Worm (Caenorhabditis elegans): ENCODE measurements around the gene par-3.

Gene par-3

ce11 chrIII:5663933-5664332 is at the start of gene par-3:
par-3 (plus strand) TSS chrIII:5664233.
- no peak for TF ChIP-seq sem-2 (GFP tag; optimal IDR thresholded peaks at IDR 0.05)

ce11 chrIII:5614648-5615047 is 49.4 kb upstream of the par-3 start, which contains the start of gene basl-1:
basl-1 (plus strand) TSS chrIII:5614948.
- TF ChIP-seq mls-2 (tag; optimal IDR thresholded peaks at IDR 0.05) (no peak), elt-1 (tag; optimal IDR thresholded peaks at IDR 0.05; ENCODE audit: borderline replicate concordance, insufficient read depth) (no peak), sem-2 (GFP tag; optimal IDR thresholded peaks at IDR 0.05) (no peak), nhr-28 (tag; optimal IDR thresholded peaks at IDR 0.05) (no peak), elt-3 (tag; optimal IDR thresholded peaks at IDR 0.05) (no peak), nhr-12 (tag; optimal IDR thresholded peaks at IDR 0.05) (no peak), ham-2 (GFP tag; optimal IDR thresholded peaks at IDR 0.05) (no peak)

- TF ChIP-seq nhr-76 (tag; optimal IDR thresholded peaks at IDR 0.05): no peak
- TF ChIP-seq nhr-2 (tag; optimal IDR thresholded peaks at IDR 0.05): no peak
- no peak for TF ChIP-seq nhr-237 (tag; optimal IDR thresholded peaks at IDR 0.05)
- no peak for TF ChIP-seq unc-120 (tag; optimal IDR thresholded peaks at IDR 0.05; ENCODE audit: poor library complexity, severe bottlenecking)
- TF ChIP-seq zip-8 (tag; optimal IDR thresholded peaks at IDR 0.05): no peak
- TF ChIP-seq cnd-1 (tag; optimal IDR thresholded peaks at IDR 0.05): no peak
- TF ChIP-seq drap-1 (GFP tag; optimal IDR thresholded peaks at IDR 0.05): no peak
- TF ChIP-seq ceh-39 (tag; optimal IDR thresholded peaks at IDR 0.05): no peak
- TF ChIP-seq mls-2 (tag; optimal IDR thresholded peaks at IDR 0.05): no peak
- TF ChIP-seq lin-13 (tag; optimal IDR thresholded peaks at IDR 0.05): no peak
- no peak for TF ChIP-seq ztf-11 (tag; optimal IDR thresholded peaks at IDR 0.05)
- no peak for TF ChIP-seq ceh-43 (GFP tag; optimal IDR thresholded peaks at IDR 0.05)
- no peak for TF ChIP-seq ceh-83 (GFP tag; optimal IDR thresholded peaks at IDR 0.05)
- no peak for TF ChIP-seq mab-5 (tag; optimal IDR thresholded peaks at IDR 0.05)
- no peak for TF ChIP-seq nhr-28 (tag; optimal IDR thresholded peaks at IDR 0.05)
- TF ChIP-seq lsy-2 (tag; optimal IDR thresholded peaks at IDR 0.05): no peak
- no peak for TF ChIP-seq elt-3 (tag; optimal IDR thresholded peaks at IDR 0.05)
These were observed 48.4 kb upstream of the par-3 start for ce11 chrIII:5615675-5616074.

- TF ChIP-seq tbx-8 (GFP tag; optimal IDR thresholded peaks at IDR 0.05) (no peak), sptf-1 (tag; optimal IDR thresholded peaks at IDR 0.05) (no peak), elt-3 (tag; optimal IDR thresholded peaks at IDR 0.05) (no peak), hlh-1 (tag; optimal IDR thresholded peaks at IDR 0.05) (no peak), ham-2 (GFP tag; optimal IDR thresholded peaks at IDR 0.05) (no peak), mls-2 (tag; optimal IDR thresholded peaks at IDR 0.05) (no peak), ceh-83 (GFP tag; optimal IDR thresholded peaks at IDR 0.05) (no peak), elt-1 (tag; optimal IDR thresholded peaks at IDR 0.05; ENCODE audit: borderline replicate concordance, insufficient read depth) (no peak), unc-120 (tag; optimal IDR thresholded peaks at IDR 0.05; ENCODE audit: poor library complexity, severe bottlenecking) (no peak), blmp-1 (tag; optimal IDR thresholded peaks at IDR 0.05) (no peak), ceh-39 (tag; optimal IDR thresholded peaks at IDR 0.05) (no peak), ceh-43 (GFP tag; optimal IDR thresholded peaks at IDR 0.05) (no peak), drap-1 (GFP tag; optimal IDR thresholded peaks at IDR 0.05) (no peak), nhr-76 (tag; optimal IDR thresholded peaks at IDR 0.05) (no peak)
These were observed 43.8 kb upstream of the par-3 start for ce11 chrIII:5620186-5620585.

- no peak for TF ChIP-seq zip-8 (tag; optimal IDR thresholded peaks at IDR 0.05)
- peak; percentile 61 for TF ChIP-seq unc-62 (GFP tag; optimal IDR thresholded peaks at IDR 0.05)
- TF ChIP-seq unc-39 (tag; optimal IDR thresholded peaks at IDR 0.05): no peak
- peak; percentile 64 for TF ChIP-seq lsy-2 (tag; optimal IDR thresholded peaks at IDR 0.05)
- TF ChIP-seq tbx-8 (GFP tag; optimal IDR thresholded peaks at IDR 0.05): no peak
- TF ChIP-seq blmp-1 (tag; optimal IDR thresholded peaks at IDR 0.05): peak; percentile 21
- peak; percentile 71 for TF ChIP-seq pha-4 (tag; optimal IDR thresholded peaks at IDR 0.05)
- no peak for TF ChIP-seq ceh-83 (GFP tag; optimal IDR thresholded peaks at IDR 0.05)
- peak; percentile 62 for TF ChIP-seq mls-2 (tag; optimal IDR thresholded peaks at IDR 0.05)
- peak; percentile 26 for TF ChIP-seq lin-13 (tag; optimal IDR thresholded peaks at IDR 0.05)
- TF ChIP-seq nhr-2 (tag; optimal IDR thresholded peaks at IDR 0.05): peak; percentile 99
- TF ChIP-seq hlh-1 (tag; optimal IDR thresholded peaks at IDR 0.05): peak; percentile 20
- peak; percentile 71 for TF ChIP-seq ces-1 (GFP tag; optimal IDR thresholded peaks at IDR 0.05)
- peak; percentile 18 for TF ChIP-seq nhr-12 (tag; optimal IDR thresholded peaks at IDR 0.05)
- peak; percentile 61 for TF ChIP-seq unc-120 (tag; optimal IDR thresholded peaks at IDR 0.05; ENCODE audit: poor library complexity, severe bottlenecking)
- TF ChIP-seq sem-2 (GFP tag; optimal IDR thresholded peaks at IDR 0.05): no peak
- TF ChIP-seq nhr-76 (tag; optimal IDR thresholded peaks at IDR 0.05): no peak
- no peak for TF ChIP-seq drap-1 (GFP tag; optimal IDR thresholded peaks at IDR 0.05)
These were observed 42.8 kb upstream of the par-3 start for ce11 chrIII:5621236-5621635.

Data from whole organism, mixed stage, embryonic.